Worm (Caenorhabditis elegans) whole organism, early embryonic: ENCODE measurements around the gene gpa-7.

ENCODE experiments used
- B0310.2 ChIP-seq: sonication (generic microtip); optimal IDR thresholded peaks from 2 replicates; lab custom pipeline; 2016; ENCODE audit warnings: mild to moderate bottlenecking, missing genetic modification characterization, missing compliant biosample characterization
- aly-1 ChIP-seq: sonication (generic microtip); optimal IDR thresholded peaks from 2 replicates; lab custom pipeline; 2016; ENCODE audit warnings: missing genetic modification characterization, missing compliant biosample characterization
- ama-1 ChIP-seq: fragments of 150-350 bp; optimal IDR thresholded peaks from 2 replicates; lab custom pipeline; 2014
- ceh-36 ChIP-seq: sonication (generic microtip); optimal IDR thresholded peaks from 2 replicates; lab custom pipeline; 2016; ENCODE audit warnings: missing genetic modification characterization, inconsistent platforms, missing compliant biosample characterization
- ets-7 ChIP-seq: sonication (generic microtip); optimal IDR thresholded peaks from 2 replicates; lab custom pipeline; 2016; ENCODE audit warnings: missing genotype, missing genetic modification characterization, missing compliant biosample characterization
- flt-1 ChIP-seq: fragments of 200-800 bp; sonication (Bioruptor generic); IDR thresholded peaks from 2 replicates; pipeline ENCODE4 v1.3.6; 2022; ENCODE audit warnings: missing genetic modification characterization, missing compliant biosample characterization
- hmbx-1 ChIP-seq: sonication (generic microtip); optimal IDR thresholded peaks from 2 replicates; lab custom pipeline; 2016; ENCODE audit warnings: mild to moderate bottlenecking, missing genetic modification characterization, missing compliant biosample characterization
- hnd-1 ChIP-seq: sonication (generic microtip); optimal IDR thresholded peaks from 2 replicates; lab custom pipeline; 2016; ENCODE audit warnings: missing genetic modification characterization, missing compliant biosample characterization
- pes-1 ChIP-seq: fragments of 200-800 bp; sonication (Bioruptor generic); IDR thresholded peaks from 2 replicates; pipeline ENCODE4 v1.3.6; 2022; ENCODE audit warnings: missing genetic modification reagents, missing genetic modification characterization, missing compliant biosample characterization
- sea-1 ChIP-seq: fragments of 200-800 bp; sonication (Bioruptor generic); conservative IDR thresholded peaks from 2 replicates; pipeline ENCODE4 v1.3.6; 2022; ENCODE audit warnings: missing genetic modification characterization, missing compliant biosample characterization
- tbx-11 ChIP-seq: fragments of 200-800 bp; sonication (Bioruptor generic); IDR thresholded peaks from 2 replicates; pipeline ENCODE4 v1.3.6; 2022; ENCODE audit warnings: missing genetic modification characterization, missing compliant biosample characterization
- tbx-37 ChIP-seq: fragments of 200-800 bp; sonication (Bioruptor generic); conservative IDR thresholded peaks from 2 replicates; pipeline ENCODE4 v1.3.6; 2022; ENCODE audit warnings: missing genetic modification reagents, missing genetic modification characterization, missing compliant biosample characterization

- TF ChIP-seq hmbx-1 (tag; lab: Kevin White, UChicago) (no peak), tbx-11 (GFP tag; lab: Robert Waterston, UW) (no peak), sea-1 (GFP tag; lab: Robert Waterston, UW) (no peak), tbx-37 (GFP tag; lab: Robert Waterston, UW) (no peak), B0310.2 (tag; lab: Kevin White, UChicago) (no peak), aly-1 (tag; lab: Kevin White, UChicago) (no peak), ama-1 (no peak), pes-1 (GFP tag; lab: Robert Waterston, UW) (no peak), flt-1 (GFP tag; lab: Robert Waterston, UW) (no peak), ceh-36 (no peak), hnd-1 (no peak), ets-7 (tag; lab: Kevin White, UChicago) (no peak)
Measured at ce11 chrIV:10449799-10450198, 46.0 kb downstream of the gpa-7 start, which contains the start of gene F13B12.4.
